Fruit fly (Drosophila melanogaster): ENCODE measurements around the gene sick.

DNA sequence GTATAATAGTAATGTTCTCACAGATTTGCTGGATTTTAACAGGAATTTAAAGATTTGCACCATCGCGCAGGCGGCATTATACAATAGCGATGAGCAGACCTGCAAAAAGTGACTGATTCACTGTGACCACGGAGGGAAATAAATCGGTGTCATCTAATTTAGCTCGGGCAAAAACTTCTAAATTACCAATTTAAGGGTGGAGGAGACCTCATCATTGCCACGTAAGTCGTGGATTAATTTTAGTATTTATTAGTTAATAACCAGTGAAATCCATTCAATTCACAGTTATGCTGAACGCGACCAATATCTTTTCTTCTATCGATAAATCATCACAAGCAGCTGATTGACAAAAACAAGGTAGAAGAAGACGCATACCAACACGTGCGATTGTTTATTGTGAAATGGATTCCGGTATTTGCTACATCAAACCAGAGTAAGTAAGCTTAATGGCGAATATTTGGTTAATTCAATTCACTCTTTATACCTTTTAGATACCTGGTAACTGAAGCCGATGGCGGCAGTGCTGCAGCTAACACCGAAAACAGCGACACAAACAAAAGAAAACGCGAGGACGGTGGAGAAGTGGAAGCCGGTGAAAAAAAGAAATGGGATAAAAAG lies 37.5 kb upstream of the sick start, which contains the start of the genes CG10628 and Dus3:
- TF ChIP-seq pan (optimal IDR thresholded peaks at IDR 0.05) (no peak), Dll (optimal IDR thresholded peaks at IDR 0.05) (no peak)

All from whole organism.